Worm (Caenorhabditis elegans) whole organism, late embryonic: ENCODE results near the gene C06E2.2.

Experiments
- C08G9.2 ChIP-seq: sonication (generic microtip); optimal IDR thresholded peaks from 2 replicates; lab custom pipeline; 2016; ENCODE audit warnings: mild to moderate bottlenecking, missing genetic modification characterization, moderate library complexity, missing compliant biosample characterization
- K02D7.2 ChIP-seq: sonication (generic microtip); optimal IDR thresholded peaks from 2 replicates; lab custom pipeline; 2017; ENCODE audit warnings: mild to moderate bottlenecking, missing genetic modification characterization, missing compliant biosample characterization
- T23F11.4 ChIP-seq: fragments of 200-800 bp; sonication (Bioruptor generic); optimal IDR thresholded peaks from 2 replicates; lab custom pipeline; 2018; ENCODE audit warnings: mild to moderate bottlenecking, missing genetic modification characterization, missing compliant biosample characterization
- Y22D7AL.16 ChIP-seq: sonication (generic microtip); optimal IDR thresholded peaks from 2 replicates; lab custom pipeline; 2016; ENCODE audit warnings: missing genetic modification characterization, missing compliant biosample characterization
- ahr-1 ChIP-seq: sonication (generic microtip); optimal IDR thresholded peaks from 2 replicates; lab custom pipeline; 2016; ENCODE audit warnings: missing genetic modification characterization, missing compliant biosample characterization
- ama-1 ChIP-seq: fragments of 150-350 bp; optimal IDR thresholded peaks from 2 replicates; lab custom pipeline; 2014
- ceh-19 ChIP-seq: fragments of 200-800 bp; sonication (Bioruptor generic); optimal IDR thresholded peaks from 2 replicates; lab custom pipeline; 2018; ENCODE audit warnings: mild to moderate bottlenecking, missing genetic modification characterization, missing compliant biosample characterization
- ceh-2 ChIP-seq: sonication (generic microtip); optimal IDR thresholded peaks from 2 replicates; lab custom pipeline; 2016; ENCODE audit warnings: missing genotype, missing genetic modification characterization, missing compliant biosample characterization
- ceh-22 ChIP-seq: sonication (generic microtip); optimal IDR thresholded peaks from 2 replicates; lab custom pipeline; 2017; ENCODE audit warnings: missing biosample characterization, missing genetic modification characterization
- ceh-30 ChIP-seq: fragments of 150-350 bp; optimal IDR thresholded peaks from 2 replicates; lab custom pipeline; 2014; ENCODE audit warnings: missing biosample characterization, missing genetic modification characterization
- ceh-31 ChIP-seq: sonication (generic microtip); optimal IDR thresholded peaks from 2 replicates; lab custom pipeline; 2016; ENCODE audit warnings: missing genetic modification characterization, missing compliant biosample characterization
- ceh-34 ChIP-seq: sonication (generic microtip); optimal IDR thresholded peaks from 2 replicates; lab custom pipeline; 2016; ENCODE audit warnings: mild to moderate bottlenecking, missing genetic modification characterization, missing compliant biosample characterization
- ceh-48 ChIP-seq: sonication (generic microtip); optimal IDR thresholded peaks from 2 replicates; lab custom pipeline; 2016; ENCODE audit warnings: missing genetic modification characterization, inconsistent platforms, missing compliant biosample characterization
- ceh-6 ChIP-seq: fragments of 200-800 bp; sonication (Bioruptor generic); optimal IDR thresholded peaks from 2 replicates; lab custom pipeline; 2018; ENCODE audit warnings: mild to moderate bottlenecking, missing genetic modification characterization, missing compliant biosample characterization
- che-1 ChIP-seq: sonication (generic microtip); optimal IDR thresholded peaks from 2 replicates; lab custom pipeline; 2016; ENCODE audit warnings: mild to moderate bottlenecking, missing genetic modification characterization, missing compliant biosample characterization
- dmd-4 ChIP-seq: sonication (generic microtip); optimal IDR thresholded peaks from 2 replicates; lab custom pipeline; 2016; ENCODE audit warnings: borderline replicate concordance, missing genetic modification characterization, missing compliant biosample characterization
- dve-1 ChIP-seq: sonication (generic microtip); optimal IDR thresholded peaks from 2 replicates; lab custom pipeline; 2017; ENCODE audit warnings: antibody characterized with exemption, mild to moderate bottlenecking, missing genetic modification characterization, missing compliant biosample characterization
- elt-2 ChIP-seq: sonication (generic microtip); optimal IDR thresholded peaks from 2 replicates; lab custom pipeline; 2016; ENCODE audit warnings: missing genetic modification reagents, missing genetic modification characterization, missing compliant biosample characterization
- elt-4 ChIP-seq: sonication (generic microtip); optimal IDR thresholded peaks from 2 replicates; lab custom pipeline; 2016; ENCODE audit warnings: missing genetic modification characterization, missing compliant biosample characterization
- ets-4 ChIP-seq: sonication (generic microtip); optimal IDR thresholded peaks from 2 replicates; lab custom pipeline; 2016; ENCODE audit warnings: missing genetic modification characterization, missing compliant biosample characterization
- fax-1 ChIP-seq: sonication (generic microtip); optimal IDR thresholded peaks from 2 replicates; lab custom pipeline; 2016; ENCODE audit warnings: missing genotype, missing genetic modification characterization, missing compliant biosample characterization
- fkh-10 ChIP-seq: fragments of 150-350 bp; optimal IDR thresholded peaks from 2 replicates; lab custom pipeline; 2014; ENCODE audit warnings: missing biosample characterization, missing genetic modification reagents, missing genetic modification characterization
- gmeb-2 ChIP-seq: sonication (generic microtip); optimal IDR thresholded peaks from 2 replicates; lab custom pipeline; 2016; ENCODE audit warnings: missing genetic modification characterization, inconsistent platforms, missing compliant biosample characterization
- hlh-13 ChIP-seq: fragments of 200-800 bp; sonication (Bioruptor generic); optimal IDR thresholded peaks from 2 replicates; lab custom pipeline; 2018; ENCODE audit warnings: mild to moderate bottlenecking, missing genetic modification characterization, missing compliant biosample characterization
- lin-11 ChIP-seq: fragments of 200-800 bp; sonication (Bioruptor generic); optimal IDR thresholded peaks from 2 replicates; lab custom pipeline; 2018; ENCODE audit warnings: mild to moderate bottlenecking, missing genetic modification characterization, missing compliant biosample characterization
- mec-3 ChIP-seq: sonication (generic microtip); optimal IDR thresholded peaks from 2 replicates; lab custom pipeline; 2016; ENCODE audit warnings: borderline replicate concordance, missing genetic modification characterization, missing compliant biosample characterization
- nhr-11 ChIP-seq: fragments of 150-350 bp; optimal IDR thresholded peaks from 2 replicates; lab custom pipeline; 2014; ENCODE audit warnings: missing biosample characterization, missing genetic modification characterization
- nhr-232 ChIP-seq: sonication (generic microtip); optimal IDR thresholded peaks from 2 replicates; lab custom pipeline; 2016; ENCODE audit warnings: missing genetic modification characterization, missing compliant biosample characterization
- odd-2 ChIP-seq: sonication (generic microtip); optimal IDR thresholded peaks from 2 replicates; lab custom pipeline; 2017; ENCODE audit warnings: antibody characterized with exemption, mild to moderate bottlenecking, missing genetic modification characterization, missing compliant biosample characterization
- pqm-1 ChIP-seq: sonication (generic microtip); optimal IDR thresholded peaks from 2 replicates; lab custom pipeline; 2016; ENCODE audit warnings: missing genetic modification characterization, missing compliant biosample characterization
- ref-2 ChIP-seq: sonication (generic microtip); optimal IDR thresholded peaks from 2 replicates; lab custom pipeline; 2016; ENCODE audit warnings: missing genetic modification characterization, missing compliant biosample characterization
- sox-2 ChIP-seq: fragments of 200-800 bp; sonication (Bioruptor generic); IDR thresholded peaks from 2 replicates; pipeline ENCODE4 v1.3.6; 2022; ENCODE audit warnings: missing genetic modification reagents, missing genetic modification characterization, missing compliant biosample characterization
- tbx-2 ChIP-seq: sonication (generic microtip); optimal IDR thresholded peaks from 2 replicates; lab custom pipeline; 2016; ENCODE audit warnings: missing genetic modification characterization, missing compliant biosample characterization
- tbx-7 ChIP-seq: sonication (generic microtip); optimal IDR thresholded peaks from 2 replicates; lab custom pipeline; 2016; ENCODE audit warnings: missing genotype, missing genetic modification characterization, missing compliant biosample characterization
- unc-42 ChIP-seq: sonication (generic microtip); optimal IDR thresholded peaks from 2 replicates; lab custom pipeline; 2016; ENCODE audit warnings: missing genotype, missing genetic modification characterization, missing compliant biosample characterization
- unc-86 ChIP-seq: sonication (generic microtip); optimal IDR thresholded peaks from 2 replicates; lab custom pipeline; 2016; ENCODE audit warnings: missing genetic modification characterization, missing compliant biosample characterization
- zip-5 ChIP-seq: sonication (generic microtip); optimal IDR thresholded peaks from 2 replicates; lab custom pipeline; 2016; ENCODE audit warnings: missing genetic modification characterization, missing compliant biosample characterization

Gene C06E2.2

DNA sequence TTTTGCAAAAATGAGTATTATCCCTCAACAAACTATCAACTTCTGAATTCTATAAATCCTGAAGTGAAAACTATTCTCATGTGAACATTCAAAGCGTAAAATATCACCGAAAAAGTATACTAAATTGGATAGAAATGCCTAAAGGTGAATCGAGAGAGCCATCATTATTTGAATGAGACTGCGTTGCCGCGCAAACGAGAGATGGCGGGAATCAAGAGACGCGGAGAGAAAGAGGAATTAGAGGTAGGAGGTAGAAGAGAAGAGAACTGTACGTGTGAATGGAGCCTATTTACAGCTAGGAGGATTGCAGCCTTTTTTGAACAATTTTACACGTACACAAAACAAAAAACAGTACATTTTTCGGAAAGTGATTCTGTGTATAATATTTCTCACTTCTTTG is 19.9 kb upstream of the C06E2.2 start:
- TF ChIP-seq gmeb-2 (no peak), pqm-1 (no peak), Y22D7AL.16 (tag; lab: Kevin White, UChicago) (no peak)

DNA sequence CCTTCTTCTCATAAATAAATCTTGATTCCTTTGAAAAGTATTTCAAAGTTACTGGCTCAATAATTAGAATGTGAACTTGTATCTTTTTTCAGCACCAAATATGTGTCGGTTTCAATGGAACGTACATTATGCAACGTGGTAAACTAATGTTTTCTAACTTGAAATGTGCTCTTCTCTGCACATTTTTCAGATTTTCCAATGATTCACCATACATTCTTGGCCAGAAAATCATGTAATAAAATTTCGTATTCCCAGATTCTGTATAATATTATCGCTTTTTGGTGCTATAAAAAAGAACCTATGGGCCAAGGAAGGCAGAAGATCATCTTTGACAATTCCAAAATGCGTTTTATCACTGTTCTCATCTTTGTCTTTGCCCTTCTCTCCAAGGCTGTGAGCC is 18.5 kb upstream of the C06E2.2 start, which contains the start of gene C06E2.9:
Gene C06E2.9 (plus strand): TSS at position 301 of the 400 bp plus-strand sequence.
- TF ChIP-seq fax-1 (tag; lab: Kevin White, UChicago): no peak
- no peak for TF ChIP-seq unc-86 (tag; lab: Kevin White, UChicago)
- TF ChIP-seq pqm-1: no peak
- TF ChIP-seq dmd-4: no peak
- no peak for TF ChIP-seq tbx-7
- TF ChIP-seq ceh-34 (tag; lab: Kevin White, UChicago): no peak
- TF ChIP-seq zip-5 (tag; lab: Kevin White, UChicago): no peak
- TF ChIP-seq ama-1 (lab: Kevin White, UChicago): no peak
- no peak for TF ChIP-seq elt-2 (tag; lab: Kevin White, UChicago)
- TF ChIP-seq elt-4 (tag; lab: Kevin White, UChicago): no peak
- no peak for TF ChIP-seq ets-4 (tag; lab: Kevin White, UChicago)
- no peak for TF ChIP-seq ahr-1 (tag; lab: Kevin White, UChicago)
- TF ChIP-seq tbx-2 (tag; lab: Kevin White, UChicago): no peak
- no peak for TF ChIP-seq che-1
- no peak for TF ChIP-seq ceh-31
- TF ChIP-seq ceh-19 (GFP tag; lab: Kevin White, UChicago): no peak
- TF ChIP-seq nhr-11: no peak
- no peak for TF ChIP-seq dve-1
- no peak for TF ChIP-seq ceh-22 (tag; lab: Kevin White, UChicago)
- TF ChIP-seq ceh-2 (tag; lab: Kevin White, UChicago): no peak

DNA sequence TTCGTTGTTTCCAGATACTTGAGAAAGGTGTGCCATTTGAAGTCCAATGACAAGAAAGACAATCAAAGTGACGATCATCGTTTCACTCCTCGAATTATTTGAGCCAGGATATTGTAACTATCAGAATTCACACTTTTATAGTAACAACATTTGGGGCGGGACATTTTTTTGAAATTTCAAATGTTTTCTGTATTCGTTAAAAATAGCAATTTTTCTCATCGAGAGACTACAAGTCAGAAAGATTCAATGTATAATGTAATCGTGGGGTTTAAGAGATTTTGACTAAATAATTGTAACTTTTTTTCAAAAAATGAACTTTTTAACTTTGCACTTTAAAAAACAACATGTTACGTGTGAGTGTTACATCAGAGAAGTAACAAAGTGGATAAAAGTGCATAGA is 12.9 kb upstream of the C06E2.2 start, which contains the start of gene ins-9:
Gene ins-9 (minus strand): TSS at position 101 of the 400 bp plus-strand sequence.
- TF ChIP-seq hlh-13 (GFP tag; lab: Kevin White, UChicago) (no peak), odd-2 (tag; lab: Kevin White, UChicago) (no peak), dve-1 (no peak), fkh-10 (GFP tag; lab: Kevin White, UChicago) (no peak), ceh-30 (no peak)

DNA sequence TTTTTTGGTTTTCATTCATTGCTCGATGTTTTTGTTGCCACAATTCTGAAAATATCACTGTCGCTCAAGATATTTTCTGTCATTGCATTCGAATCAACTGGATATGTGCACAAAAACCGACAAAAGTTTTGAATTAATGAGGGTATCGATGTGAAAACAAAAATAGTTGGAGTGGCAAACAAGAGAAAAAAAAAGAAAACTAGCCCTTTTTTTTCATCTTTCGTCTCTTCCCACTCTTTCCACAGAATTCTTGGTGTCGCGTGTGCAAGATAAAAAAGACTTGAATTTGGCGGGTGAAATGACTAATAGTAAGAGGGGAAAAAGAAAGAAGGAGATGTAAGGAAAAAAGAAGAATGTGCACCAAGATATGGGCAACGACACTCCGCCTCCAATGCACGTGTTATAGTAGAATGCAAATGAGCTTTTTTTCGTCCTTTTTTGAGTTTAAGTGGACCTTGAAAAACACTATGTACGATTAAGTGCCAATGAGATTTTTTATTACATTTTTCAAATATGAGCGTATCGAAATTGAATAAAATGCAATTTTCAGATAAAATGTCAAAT is 10.3 kb upstream of the C06E2.2 start, which contains the start of the genes ubc-22 and ubc-21:
Gene ubc-22 (minus strand): TSS at position 51 of the 564 bp plus-strand sequence.
Gene ubc-21 (plus strand): TSS at position 514 of the 564 bp plus-strand sequence.
- TF ChIP-seq ceh-48 (no peak), ref-2 (tag; lab: Kevin White, UChicago) (no peak), pqm-1 (no peak), ama-1 (lab: Kevin White, UChicago) (no peak), sox-2 (no peak), T23F11.4 (no peak), Y22D7AL.16 (tag; lab: Kevin White, UChicago) (no peak), C08G9.2 (tag; lab: Kevin White, UChicago) (no peak), zip-5 (tag; lab: Kevin White, UChicago) (no peak), lin-11 (tag; lab: Kevin White, UChicago) (no peak), nhr-232 (tag; lab: Kevin White, UChicago) (no peak), mec-3 (tag; lab: Kevin White, UChicago) (no peak), unc-42 (tag; lab: Kevin White, UChicago) (no peak), ceh-22 (tag; lab: Kevin White, UChicago) (no peak), fax-1 (tag; lab: Kevin White, UChicago) (no peak)
- TF ChIP-seq, all 69 proteins: peak for 0

DNA sequence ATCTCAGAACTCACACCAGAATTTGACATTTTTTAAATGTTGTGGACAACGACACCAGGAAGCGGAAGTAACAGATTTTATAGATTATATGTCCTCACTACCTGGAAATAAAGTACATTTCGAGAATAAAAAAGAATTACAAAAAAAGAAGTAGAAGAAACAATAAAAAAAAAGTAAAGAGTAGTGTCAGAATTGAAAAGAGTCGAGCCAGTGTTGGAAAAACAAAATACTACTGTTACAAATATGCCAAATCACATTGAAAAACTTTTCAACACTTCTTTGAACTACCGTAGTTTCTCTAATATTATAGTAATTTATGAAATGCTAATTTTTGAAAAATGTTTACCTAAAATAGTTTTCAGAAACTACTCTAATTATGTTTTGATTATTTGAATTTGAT is 4.7 kb upstream of the C06E2.2 start, which contains the start of gene C06E2.1:
Gene C06E2.1 (minus strand): TSS at position 101 of the 400 bp plus-strand sequence.
- TF ChIP-seq K02D7.2 (tag; lab: Kevin White, UChicago) (no peak), ceh-6 (GFP tag; lab: Kevin White, UChicago) (no peak)
